Worm (Caenorhabditis elegans): Measurements from ENCODE around the gene damt-1.

ce11 chrII:5727707-5728106 is 7.8 kb downstream of the damt-1 start, which contains the start of gene rab-3:
- TF ChIP-seq ama-1 (optimal IDR thresholded peaks at IDR 0.05) = no peak
- TF ChIP-seq nhr-12 (tag; optimal IDR thresholded peaks at IDR 0.05) = no peak
- no peak for TF ChIP-seq blmp-1 (tag; optimal IDR thresholded peaks at IDR 0.05; ENCODE audit: insufficient read depth)
- no peak for TF ChIP-seq egl-27 (tag; optimal IDR thresholded peaks at IDR 0.05)
- no peak for TF ChIP-seq unc-39 (tag; optimal IDR thresholded peaks at IDR 0.05)
- TF ChIP-seq ceh-82 (tag; optimal IDR thresholded peaks at IDR 0.05) = no peak
- TF ChIP-seq unc-62 (GFP tag; optimal IDR thresholded peaks at IDR 0.05) = no peak
- TF ChIP-seq R02D3.7 (tag; optimal IDR thresholded peaks at IDR 0.05) = no peak
- TF ChIP-seq lin-13 (GFP tag; optimal IDR thresholded peaks at IDR 0.05) = no peak
- no peak for TF ChIP-seq mab-5 (tag; optimal IDR thresholded peaks at IDR 0.05)
- TF ChIP-seq ztf-11 (tag; optimal IDR thresholded peaks at IDR 0.05) = no peak
- TF ChIP-seq nhr-11 (tag; optimal IDR thresholded peaks at IDR 0.05) = no peak

Measured in whole organism, L2 larva.